Fruit fly (Drosophila melanogaster) whole organism, embryonic: ENCODE measurements around the gene Rcd2.

Source experiments
- Abd-B ChIP-seq: fragments of 200-800 bp; sonication (Bioruptor generic); optimal IDR thresholded peaks from 2 replicates; lab custom pipeline; 2018; ENCODE audit warnings: missing biosample characterization, mild to moderate bottlenecking, missing genetic modification characterization, moderate library complexity
- Antp ChIP-seq: fragments of 200-800 bp; sonication (Bioruptor generic); optimal IDR thresholded peaks from 3 replicates; lab custom pipeline; 2016; ENCODE audit warnings: missing biosample characterization, missing genetic modification characterization
- Bdp1 ChIP-seq: fragments of 200-800 bp; sonication (Bioruptor generic); optimal IDR thresholded peaks from 3 replicates; lab custom pipeline; 2016; ENCODE audit warnings: missing biosample characterization, missing genetic modification characterization
- CG10147 ChIP-seq: fragments of 200-800 bp; sonication (Bioruptor generic); optimal IDR thresholded peaks from 2 replicates; lab custom pipeline; 2019; ENCODE audit warnings: missing biosample characterization, mild to moderate bottlenecking, missing genetic modification characterization, moderate library complexity
- CG10321 ChIP-seq: fragments of 200-800 bp; sonication (Bioruptor generic); IDR thresholded peaks from 2 replicates; pipeline ENCODE4 v1.3.6; 2022; ENCODE audit warnings: missing biosample characterization, missing genetic modification characterization
- CG13894 ChIP-seq: fragments of 200-800 bp; sonication (Bioruptor generic); optimal IDR thresholded peaks from 3 replicates; lab custom pipeline; 2018; ENCODE audit warnings: missing biosample characterization, mild to moderate bottlenecking, missing genetic modification characterization, moderate library complexity
- CG15514 ChIP-seq: fragments of 200-800 bp; sonication (Bioruptor generic); optimal IDR thresholded peaks from 3 replicates; lab custom pipeline; 2017; ENCODE audit warnings: missing biosample characterization, missing genetic modification characterization, mild to moderate bottlenecking, moderate library complexity, missing genetic modification reagents
- CG1647 ChIP-seq: fragments of 200-800 bp; sonication (Bioruptor generic); optimal IDR thresholded peaks from 3 replicates; lab custom pipeline; 2016; ENCODE audit warnings: missing biosample characterization, missing genetic modification characterization
- CG17186 ChIP-seq: fragments of 200-800 bp; sonication (Bioruptor generic); optimal IDR thresholded peaks from 3 replicates; lab custom pipeline; 2017; ENCODE audit warnings: missing biosample characterization, missing genetic modification reagents, missing genetic modification characterization
- CG17328 ChIP-seq: fragments of 200-800 bp; sonication (Bioruptor generic); IDR thresholded peaks from 2 replicates; pipeline ENCODE4 v1.3.6; 2022; ENCODE audit warnings: missing biosample characterization, missing genetic modification characterization
- CG31441 ChIP-seq: fragments of 200-800 bp; sonication (Bioruptor generic); IDR thresholded peaks from 2 replicates; pipeline ENCODE4 v1.3.6; 2022; ENCODE audit warnings: missing biosample characterization, missing genetic modification characterization
- CG33557 ChIP-seq: fragments of 200-800 bp; sonication (Bioruptor generic); optimal IDR thresholded peaks from 2 replicates; lab custom pipeline; 2019; ENCODE audit warnings: missing biosample characterization, mild to moderate bottlenecking, missing genetic modification characterization, moderate library complexity
- CG3995 ChIP-seq: fragments of 200-800 bp; sonication (Bioruptor generic); optimal IDR thresholded peaks from 3 replicates; lab custom pipeline; 2016; ENCODE audit warnings: missing biosample characterization, missing genetic modification characterization
- CG6175 ChIP-seq: fragments of 200-800 bp; sonication (Bioruptor generic); IDR thresholded peaks from 3 replicates; pipeline ENCODE4 v1.3.6; 2022; ENCODE audit warnings: missing biosample characterization, missing genetic modification characterization
- CG6854 ChIP-seq: fragments of 200-800 bp; sonication (Bioruptor generic); optimal IDR thresholded peaks from 3 replicates; lab custom pipeline; 2017; ENCODE audit warnings: missing biosample characterization, mild to moderate bottlenecking, missing genetic modification characterization
- CG9215 ChIP-seq: fragments of 200-800 bp; sonication (Bioruptor generic); IDR thresholded peaks from 2 replicates; pipeline ENCODE4 v1.3.6; 2022; ENCODE audit warnings: missing biosample characterization, missing genetic modification characterization
- Hand ChIP-seq: fragments of 200-800 bp; sonication (Bioruptor generic); optimal IDR thresholded peaks from 2 replicates; lab custom pipeline; 2017; ENCODE audit warnings: mild to moderate bottlenecking, missing biosample characterization, missing genetic modification reagents, missing genetic modification characterization
- HmgD ChIP-seq: fragments of 200-800 bp; sonication (Bioruptor generic); optimal IDR thresholded peaks from 3 replicates; lab custom pipeline; 2016; ENCODE audit warnings: missing biosample characterization, missing genetic modification characterization
- HmgZ ChIP-seq: fragments of 200-800 bp; sonication (Bioruptor generic); optimal IDR thresholded peaks from 2 replicates; lab custom pipeline; 2018; ENCODE audit warnings: missing biosample characterization, mild to moderate bottlenecking, missing genetic modification characterization
- Hmx ChIP-seq: fragments of 200-800 bp; sonication (Bioruptor generic); optimal IDR thresholded peaks from 2 replicates; lab custom pipeline; 2016; ENCODE audit warnings: missing biosample characterization, missing genetic modification characterization
- Lhr ChIP-seq: fragments of 200-800 bp; sonication (Bioruptor generic); optimal IDR thresholded peaks from 3 replicates; lab custom pipeline; 2017; ENCODE audit warnings: mild to moderate bottlenecking, missing biosample characterization, missing genetic modification reagents, missing genetic modification characterization
- Mrtf ChIP-seq: fragments of 200-800 bp; sonication (Bioruptor generic); IDR thresholded peaks from 3 replicates; pipeline ENCODE4 v1.3.6; 2022; ENCODE audit warnings: missing biosample characterization, missing genetic modification characterization
- Ptx1 ChIP-seq: fragments of 200-800 bp; sonication (Bioruptor generic); IDR thresholded peaks from 2 replicates; pipeline ENCODE4 v1.3.6; 2022; ENCODE audit warnings: missing biosample characterization, missing genetic modification characterization
- Scr ChIP-seq: fragments of 200-800 bp; sonication (Bioruptor generic); IDR thresholded peaks from 2 replicates; pipeline ENCODE4 v1.3.6; 2022; ENCODE audit warnings: missing biosample characterization, missing genetic modification characterization; ENCODE audit not compliant: partially characterized antibody
- Sox102F ChIP-seq: fragments of 200-800 bp; sonication (Bioruptor generic); optimal IDR thresholded peaks from 2 replicates; lab custom pipeline; 2018; ENCODE audit warnings: missing biosample characterization, mild to moderate bottlenecking, missing genetic modification characterization, moderate library complexity
- Spps ChIP-seq: fragments of 200-800 bp; sonication (Bioruptor generic); optimal IDR thresholded peaks from 2 replicates; lab custom pipeline; 2018; ENCODE audit warnings: missing biosample characterization, mild to moderate bottlenecking, missing genetic modification characterization
- Stat92E ChIP-seq, 3 experiments: fragments of >200 bp in 2 of 3; fragments of 200-800 bp in 1 of 3; sonication (Bioruptor generic) in 1 of 3; optimal IDR thresholded peaks; 2 replicates each; lab custom pipeline; 2017 to 2019; ENCODE audit warnings: missing biosample characterization in 3 of 3, missing genetic modification characterization in 3 of 3, mild to moderate bottlenecking in 1 of 3, moderate library complexity in 1 of 3
- Tbp ChIP-seq: fragments of >200 bp; optimal IDR thresholded peaks from 2 replicates; lab custom pipeline; 2018; ENCODE audit warnings: missing biosample characterization, missing genetic modification characterization
- abd-A ChIP-seq: fragments of 200-800 bp; sonication (Bioruptor generic); optimal IDR thresholded peaks from 3 replicates; lab custom pipeline; 2019; ENCODE audit warnings: missing biosample characterization, mild to moderate bottlenecking, missing genetic modification characterization, moderate library complexity
- ac ChIP-seq: fragments of 200-800 bp; sonication (Bioruptor generic); optimal IDR thresholded peaks from 3 replicates; lab custom pipeline; 2017; ENCODE audit warnings: missing biosample characterization, mild to moderate bottlenecking, missing genetic modification characterization
- az2 ChIP-seq: fragments of 200-800 bp; sonication (Bioruptor generic); optimal IDR thresholded peaks from 3 replicates; lab custom pipeline; 2016; ENCODE audit warnings: missing biosample characterization, missing genetic modification characterization
- br ChIP-seq: fragments of >200 bp; optimal IDR thresholded peaks from 2 replicates; lab custom pipeline; 2017
- btn ChIP-seq: fragments of 200-800 bp; sonication (Bioruptor generic); optimal IDR thresholded peaks from 2 replicates; lab custom pipeline; 2016; ENCODE audit warnings: missing biosample characterization, missing genetic modification characterization
- cato ChIP-seq: fragments of 200-800 bp; sonication (Bioruptor generic); optimal IDR thresholded peaks from 2 replicates; lab custom pipeline; 2016; ENCODE audit warnings: missing biosample characterization, missing genetic modification characterization, borderline replicate concordance
- chm ChIP-seq: fragments of 200-800 bp; sonication (Bioruptor generic); IDR thresholded peaks from 2 replicates; pipeline ENCODE4 v1.3.6; 2022; ENCODE audit warnings: missing biosample characterization, missing genetic modification characterization
- crc ChIP-seq: fragments of 200-800 bp; sonication (Bioruptor generic); optimal IDR thresholded peaks from 2 replicates; lab custom pipeline; 2016; ENCODE audit warnings: missing biosample characterization, missing genetic modification characterization
- crp ChIP-seq, 2 experiments: fragments of 200-800 bp; sonication (Bioruptor generic); optimal IDR thresholded peaks; 2 replicates in 1 of 2; 3 replicates in 1 of 2; lab custom pipeline; 2017; ENCODE audit warnings: missing biosample characterization in 2 of 2, missing genetic modification characterization in 2 of 2, mild to moderate bottlenecking in 1 of 2, moderate library complexity in 1 of 2
- dmrt99B ChIP-seq: fragments of 200-800 bp; sonication (Bioruptor generic); optimal IDR thresholded peaks from 2 replicates; lab custom pipeline; 2018; ENCODE audit warnings: missing biosample characterization, mild to moderate bottlenecking, missing genetic modification characterization, moderate library complexity
- ftz-f1 ChIP-seq: fragments of 200-800 bp; sonication (Bioruptor generic); optimal IDR thresholded peaks from 2 replicates; lab custom pipeline; 2016; ENCODE audit warnings: missing biosample characterization, missing genetic modification characterization
- fu2 ChIP-seq: fragments of 200-800 bp; sonication (Bioruptor generic); optimal IDR thresholded peaks from 2 replicates; lab custom pipeline; 2016; ENCODE audit warnings: missing biosample characterization, missing genetic modification characterization
- gsb-n ChIP-seq: fragments of 200-800 bp; sonication (Bioruptor generic); optimal IDR thresholded peaks from 3 replicates; lab custom pipeline; 2018; ENCODE audit warnings: missing biosample characterization, mild to moderate bottlenecking, missing genetic modification characterization
- h ChIP-seq: fragments of >200 bp; optimal IDR thresholded peaks from 2 replicates; lab custom pipeline; 2017
- ham ChIP-seq: fragments of 200-800 bp; sonication (Bioruptor generic); IDR thresholded peaks from 2 replicates; pipeline ENCODE4 v1.3.6; 2022; ENCODE audit warnings: missing biosample characterization, missing genetic modification characterization
- hkb ChIP-seq, 2 experiments: fragments of 200-800 bp in 1 of 2; fragments of >200 bp in 1 of 2; sonication (Bioruptor generic) in 1 of 2; IDR thresholded peaks in 1 of 2; optimal IDR thresholded peaks in 1 of 2; 2 replicates each; pipeline versions ENCODE4 v1.3.6 to Lab custom; 2017 to 2022; ENCODE audit warnings: missing biosample characterization in 1 of 2, missing genetic modification characterization in 1 of 2
- knrl ChIP-seq: fragments of 200-800 bp; sonication (Bioruptor generic); IDR thresholded peaks from 3 replicates; pipeline ENCODE4 v1.3.6; 2022; ENCODE audit warnings: missing biosample characterization, missing genetic modification characterization; ENCODE audit not compliant: partially characterized antibody
- mirr ChIP-seq: fragments of 200-800 bp; sonication (Bioruptor generic); optimal IDR thresholded peaks from 3 replicates; lab custom pipeline; 2018; ENCODE audit warnings: missing biosample characterization, mild to moderate bottlenecking, missing genetic modification characterization
- nerfin-2 ChIP-seq: fragments of 200-800 bp; sonication (Bioruptor generic); IDR thresholded peaks from 2 replicates; pipeline ENCODE4 v1.3.6; 2022; ENCODE audit warnings: missing biosample characterization, missing genetic modification characterization; ENCODE audit not compliant: partially characterized antibody
- shn ChIP-seq: fragments of 200-800 bp; sonication (Bioruptor generic); optimal IDR thresholded peaks from 3 replicates; lab custom pipeline; 2016; ENCODE audit warnings: missing biosample characterization, missing genetic modification characterization
- yki ChIP-seq: fragments of >200 bp; optimal IDR thresholded peaks from 3 replicates; lab custom pipeline; 2018

Rcd2 gene

DNA sequence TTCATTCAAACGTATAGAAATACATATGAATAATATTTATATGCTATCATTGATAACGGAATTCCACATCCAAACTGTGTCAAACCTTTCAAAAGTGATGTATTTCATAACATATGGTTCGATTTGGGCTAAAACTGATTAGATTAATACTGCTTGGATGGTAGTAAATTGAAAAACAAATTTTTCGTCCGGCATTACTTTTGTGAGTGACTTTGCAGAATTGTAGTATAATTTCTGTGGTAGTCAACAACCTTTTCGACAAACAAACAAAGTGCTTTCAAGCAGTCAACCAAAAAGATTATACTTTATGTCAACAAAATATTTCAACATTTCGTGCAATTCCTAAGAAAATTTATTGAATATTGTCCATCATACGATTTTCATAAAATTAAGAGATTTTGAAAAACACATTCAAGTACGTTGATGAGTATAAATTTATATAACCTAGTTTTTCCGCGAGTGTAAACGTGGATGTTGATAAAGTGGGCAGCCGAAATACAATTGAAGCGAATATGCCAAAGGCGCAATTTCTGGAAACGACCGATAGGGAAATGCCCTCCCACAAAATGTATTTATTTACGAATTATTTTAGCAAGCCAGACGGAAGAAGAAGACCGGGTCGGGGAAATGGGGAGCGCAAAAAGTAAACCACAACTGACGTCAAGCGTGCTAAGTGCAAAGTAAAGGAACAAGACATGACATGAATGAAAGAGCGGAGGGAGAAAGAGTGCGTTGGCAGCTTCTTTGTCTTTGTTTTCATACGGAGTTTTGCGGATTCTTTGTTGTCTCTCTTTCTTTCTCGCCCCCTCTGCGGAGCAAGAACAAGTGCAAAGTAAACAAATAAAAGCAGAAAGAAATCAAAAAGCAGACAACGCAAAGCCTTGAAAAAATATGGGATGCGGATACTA lies 22.1 kb downstream of the Rcd2 start (continued):
- TF ChIP-seq CG33557 (GFP tag; lab: Kevin White, UChicago) (no peak), Antp (GFP tag; lab: Kevin White, UChicago) (no peak), Spps (tag; lab: Kevin White, UChicago) (no peak), mirr (peak; percentile 15), Mrtf (GFP tag; lab: Robert Waterston, UW) (no peak), btn (GFP tag; lab: Kevin White, UChicago) (no peak), CG13894 (tag; lab: Kevin White, UChicago) (no peak), CG3995 (GFP tag; lab: Kevin White, UChicago) (no peak), Hmx (GFP tag; lab: Kevin White, UChicago) (no peak), gsb-n (tag; lab: Kevin White, UChicago) (no peak), shn (GFP tag; lab: Kevin White, UChicago) (peak; percentile 57), ham (GFP tag; lab: Robert Waterston, UW) (no peak), Stat92E (GFP tag; optimal IDR thresholded peaks at IDR 0.05; lab: Kevin White, UChicago) (no peak), Ptx1 (GFP tag; lab: Robert Waterston, UW) (peak; percentile 68), CG17328 (0 out of 2 replicates have a peak, but pooled peaks have one; percentile 29), CG10321 (GFP tag; lab: Robert Waterston, UW) (no peak), Tbp (GFP tag; lab: Kevin White, UChicago) (no peak), CG17186 (GFP tag; lab: Kevin White, UChicago) (no peak), CG9215 (0 out of 2 replicates have a peak, but pooled peaks have one; percentile 9), ftz-f1 (GFP tag; lab: Kevin White, UChicago) (no peak), knrl (no peak), Bdp1 (no peak), ac (GFP tag; lab: Kevin White, UChicago) (no peak), cato (GFP tag; lab: Kevin White, UChicago) (no peak), hkb (optimal IDR thresholded peaks at IDR 0.05; lab: Kevin White, UChicago) (no peak), hkb (GFP tag; IDR thresholded peaks at IDR 0.05; lab: Robert Waterston, UW) (peak; percentile 67; the same call in 1 of the 2 replicates), Sox102F (peak; percentile 41), CG1647 (no peak), br (no peak), dmrt99B (peak; percentile 39), HmgD (GFP tag; lab: Kevin White, UChicago) (no peak), CG15514 (no peak), Lhr (GFP tag; lab: Kevin White, UChicago) (no peak), Abd-B (no peak), crc (GFP tag; lab: Kevin White, UChicago) (no peak), h (lab: Kevin White, UChicago) (no peak), CG6175 (GFP tag; lab: Robert Waterston, UW) (no peak), yki (lab: Kevin White, UChicago) (no peak), Scr (GFP tag; lab: Robert Waterston, UW) (no peak), abd-A (tag; lab: Kevin White, UChicago) (no peak), Hand (GFP tag; lab: Kevin White, UChicago) (peak; percentile 22), crp (GFP tag; optimal IDR thresholded peaks at IDR 0.05; lab: Kevin White, UChicago) (no peak), HmgZ (tag; lab: Kevin White, UChicago) (no peak), chm (GFP tag; lab: Robert Waterston, UW) (no peak; the same call in 1 of the 2 replicates), CG10147 (GFP tag; lab: Kevin White, UChicago) (peak; percentile 28), nerfin-2 (no peak), CG6854 (no peak), fu2 (GFP tag; lab: Kevin White, UChicago) (peak; percentile 11), az2 (peak; percentile 22), CG31441 (GFP tag; lab: Robert Waterston, UW) (0 out of 2 replicates have a peak, but pooled peaks have one; percentile 19)
